Fruit fly (Drosophila melanogaster) whole organism, embryonic: ENCODE results near the gene RpS29.

Experiments
- Awh ChIP-seq: fragments of 200-800 bp; sonication (Bioruptor generic); IDR thresholded peaks from 2 replicates; pipeline ENCODE4, ENCODE4 v1.3.6; 2022; ENCODE audit warnings: missing biosample characterization, missing genetic modification characterization
- CG12219 ChIP-seq: fragments of 200-800 bp; sonication (Bioruptor generic); optimal IDR thresholded peaks from 3 replicates; lab custom pipeline; 2018; ENCODE audit warnings: missing biosample characterization, mild to moderate bottlenecking, missing genetic modification characterization
- CG12299 ChIP-seq: fragments of 200-800 bp; sonication (Bioruptor generic); optimal IDR thresholded peaks from 2 replicates; lab custom pipeline; 2018; ENCODE audit warnings: missing biosample characterization, mild to moderate bottlenecking, missing genetic modification characterization
- CG17802 ChIP-seq: fragments of 200-800 bp; sonication (Bioruptor generic); optimal IDR thresholded peaks from 2 replicates; lab custom pipeline; 2018; ENCODE audit warnings: missing biosample characterization, mild to moderate bottlenecking, missing genetic modification characterization, moderate library complexity
- CG2199 ChIP-seq: fragments of 200-800 bp; sonication (Bioruptor generic); IDR thresholded peaks from 3 replicates; pipeline ENCODE4 v1.3.6; 2022; ENCODE audit warnings: missing biosample characterization, missing genetic modification characterization
- CG4404 ChIP-seq: fragments of 200-800 bp; sonication (Bioruptor generic); IDR thresholded peaks from 2 replicates; pipeline ENCODE4 v1.3.6; 2022; ENCODE audit warnings: missing biosample characterization, missing genetic modification characterization
- CG4424 ChIP-seq: fragments of 200-800 bp; sonication (Bioruptor generic); optimal IDR thresholded peaks from 3 replicates; lab custom pipeline; 2016; ENCODE audit warnings: missing biosample characterization, missing genetic modification characterization
- CG6654 ChIP-seq: fragments of 200-800 bp; sonication (Bioruptor generic); optimal IDR thresholded peaks from 2 replicates; lab custom pipeline; 2017; ENCODE audit warnings: missing biosample characterization, mild to moderate bottlenecking, missing genetic modification characterization
- CG6689 ChIP-seq: fragments of 200-800 bp; sonication (Bioruptor generic); IDR thresholded peaks from 2 replicates; pipeline ENCODE4 v1.3.6; 2022; ENCODE audit warnings: missing biosample characterization, missing genetic modification characterization
- CG6765 ChIP-seq: fragments of 200-800 bp; sonication (Bioruptor generic); optimal IDR thresholded peaks from 3 replicates; lab custom pipeline; 2017; ENCODE audit warnings: missing biosample characterization, mild to moderate bottlenecking, missing genetic modification characterization
- CG7271 ChIP-seq: fragments of 200-800 bp; sonication (Bioruptor generic); optimal IDR thresholded peaks from 2 replicates; lab custom pipeline; 2018; ENCODE audit warnings: missing biosample characterization, mild to moderate bottlenecking, missing genetic modification characterization, moderate library complexity
- CG7357 ChIP-seq: fragments of 200-800 bp; sonication (Bioruptor generic); IDR thresholded peaks from 3 replicates; pipeline ENCODE4 v1.3.6; 2022; ENCODE audit warnings: missing biosample characterization, missing genetic modification characterization
- CG7786 ChIP-seq: fragments of 200-800 bp; sonication (Bioruptor generic); optimal IDR thresholded peaks from 2 replicates; lab custom pipeline; 2016; ENCODE audit warnings: missing biosample characterization, missing genetic modification characterization
- CG9609 ChIP-seq: fragments of 200-800 bp; sonication (Bioruptor generic); optimal IDR thresholded peaks from 3 replicates; lab custom pipeline; 2016; ENCODE audit warnings: missing biosample characterization, missing genetic modification characterization
- CG9797 ChIP-seq: fragments of 200-800 bp; sonication (Bioruptor generic); optimal IDR thresholded peaks from 3 replicates; lab custom pipeline; 2018; ENCODE audit warnings: missing biosample characterization, mild to moderate bottlenecking, missing genetic modification characterization
- D19A ChIP-seq: fragments of 200-800 bp; optimal IDR thresholded peaks from 3 replicates; lab custom pipeline; 2019; ENCODE audit warnings: missing biosample characterization, mild to moderate bottlenecking, missing genetic modification characterization, moderate library complexity
- Doc2 ChIP-seq: fragments of 200-800 bp; sonication (Bioruptor generic); IDR thresholded peaks from 2 replicates; pipeline ENCODE4 v1.3.6; 2022; ENCODE audit warnings: missing biosample characterization, missing genetic modification characterization
- Doc3 ChIP-seq: fragments of 200-800 bp; sonication (Bioruptor generic); IDR thresholded peaks from 3 replicates; pipeline ENCODE4 v1.3.6; 2022; ENCODE audit warnings: missing biosample characterization, missing genetic modification characterization; ENCODE audit not compliant: partially characterized antibody
- E2f1 ChIP-seq: fragments of 200-800 bp; sonication (Bioruptor generic); IDR thresholded peaks from 2 replicates; pipeline ENCODE4 v1.3.6; 2022; ENCODE audit warnings: missing biosample characterization, missing genetic modification characterization
- ERR ChIP-seq: fragments of 200-800 bp; sonication (Bioruptor generic); optimal IDR thresholded peaks from 2 replicates; lab custom pipeline; 2016; ENCODE audit warnings: missing biosample characterization, missing genetic modification characterization
- Fer1 ChIP-seq: fragments of 200-800 bp; sonication (Bioruptor generic); optimal IDR thresholded peaks from 2 replicates; lab custom pipeline; 2017; ENCODE audit warnings: missing biosample characterization, mild to moderate bottlenecking, missing genetic modification characterization
- HLHmδ ChIP-seq: fragments of 200-800 bp; sonication (Bioruptor generic); optimal IDR thresholded peaks from 2 replicates; lab custom pipeline; 2018; ENCODE audit warnings: missing biosample characterization, mild to moderate bottlenecking, missing genetic modification characterization, moderate library complexity
- HmgZ ChIP-seq: fragments of 200-800 bp; sonication (Bioruptor generic); optimal IDR thresholded peaks from 2 replicates; lab custom pipeline; 2018; ENCODE audit warnings: missing biosample characterization, mild to moderate bottlenecking, missing genetic modification characterization
- Hr51 ChIP-seq, 2 experiments: fragments of 200-800 bp; sonication (Bioruptor generic); optimal IDR thresholded peaks; 2 replicates in 1 of 2; 3 replicates in 1 of 2; lab custom pipeline; 2016 to 2018; ENCODE audit warnings: missing biosample characterization in 2 of 2, missing genetic modification characterization in 2 of 2, mild to moderate bottlenecking in 1 of 2, moderate library complexity in 1 of 2
- Jarid2 ChIP-seq: fragments of 200-800 bp; sonication (Bioruptor generic); optimal IDR thresholded peaks from 3 replicates; lab custom pipeline; 2017; ENCODE audit warnings: mild to moderate bottlenecking, missing biosample characterization, missing genetic modification reagents, missing genetic modification characterization
- MBD-R2 ChIP-seq: fragments of 200-800 bp; sonication (Bioruptor generic); IDR thresholded peaks from 2 replicates; pipeline ENCODE4 v1.3.6; 2022; ENCODE audit warnings: missing biosample characterization, missing genetic modification characterization
- Rfx ChIP-seq: fragments of 200-800 bp; sonication (Bioruptor generic); IDR thresholded peaks from 2 replicates; pipeline ENCODE4 v1.3.6; 2022; ENCODE audit warnings: missing biosample characterization, missing genetic modification characterization
- TFAM ChIP-seq: fragments of 200-800 bp; sonication (Bioruptor generic); optimal IDR thresholded peaks from 2 replicates; lab custom pipeline; 2017; ENCODE audit warnings: missing biosample characterization, missing genetic modification characterization, inconsistent platforms
- aop ChIP-seq: fragments of 200-800 bp; sonication (Bioruptor generic); IDR thresholded peaks from 2 replicates; pipeline ENCODE4 v1.3.6; 2022; ENCODE audit warnings: missing biosample characterization, missing genetic modification characterization
- ara ChIP-seq: fragments of 200-800 bp; sonication (Bioruptor generic); IDR thresholded peaks from 2 replicates; pipeline ENCODE4 v1.3.6; 2022; ENCODE audit warnings: missing biosample characterization, missing genetic modification characterization
- br ChIP-seq: fragments of >200 bp; optimal IDR thresholded peaks from 2 replicates; lab custom pipeline; 2017
- caup ChIP-seq: fragments of 200-800 bp; sonication (Bioruptor generic); optimal IDR thresholded peaks from 3 replicates; lab custom pipeline; 2017; ENCODE audit warnings: missing biosample characterization, mild to moderate bottlenecking, missing genetic modification characterization, moderate library complexity; ENCODE audit not compliant: severe bottlenecking
- croc ChIP-seq: fragments of 200-800 bp; sonication (Bioruptor generic); conservative IDR thresholded peaks from 3 replicates; pipeline ENCODE4 v1.3.6; 2022; ENCODE audit warnings: missing biosample characterization, missing genetic modification characterization
- danr ChIP-seq: fragments of 200-800 bp; sonication (Bioruptor generic); IDR thresholded peaks from 2 replicates; pipeline ENCODE4 v1.3.6; 2022; ENCODE audit warnings: missing biosample characterization, missing genetic modification characterization
- esg ChIP-seq: fragments of 200-800 bp; sonication (Bioruptor generic); conservative IDR thresholded peaks from 2 replicates; pipeline ENCODE4 v1.3.6; 2022; ENCODE audit warnings: missing biosample characterization, missing genetic modification characterization
- gce ChIP-seq: fragments of 200-800 bp; sonication (Bioruptor generic); IDR thresholded peaks from 3 replicates; pipeline ENCODE4 v1.3.6; 2022; ENCODE audit warnings: missing biosample characterization, missing genetic modification characterization
- gcm2 ChIP-seq: fragments of 200-800 bp; sonication (Bioruptor generic); optimal IDR thresholded peaks from 2 replicates; lab custom pipeline; 2016; ENCODE audit warnings: missing biosample characterization, missing genetic modification characterization
- kay ChIP-seq: fragments of 200-800 bp; sonication (Bioruptor generic); optimal IDR thresholded peaks from 2 replicates; lab custom pipeline; 2016; ENCODE audit warnings: missing biosample characterization, missing genetic modification characterization
- lab ChIP-seq: fragments of 200-800 bp; sonication (Bioruptor generic); optimal IDR thresholded peaks from 3 replicates; lab custom pipeline; 2017; ENCODE audit warnings: missing biosample characterization, missing genetic modification characterization, mild to moderate bottlenecking, moderate library complexity, missing genetic modification reagents
- mld ChIP-seq: fragments of 200-800 bp; sonication (Bioruptor generic); IDR thresholded peaks from 3 replicates; pipeline ENCODE4 v1.3.6; 2022; ENCODE audit warnings: missing biosample characterization, missing genetic modification characterization; ENCODE audit not compliant: partially characterized antibody
- org-1 ChIP-seq: fragments of 200-800 bp; sonication (Bioruptor generic); optimal IDR thresholded peaks from 2 replicates; lab custom pipeline; 2017; ENCODE audit warnings: missing biosample characterization, missing genetic modification characterization
- p53 ChIP-seq: fragments of 200-800 bp; sonication (Bioruptor generic); optimal IDR thresholded peaks from 2 replicates; lab custom pipeline; 2016; ENCODE audit warnings: missing biosample characterization, missing genetic modification characterization
- pan ChIP-seq, 4 experiments: fragments of >200 bp in 3 of 4; fragments of 200-800 bp in 1 of 4; sonication (Bioruptor generic) in 1 of 4; optimal IDR thresholded peaks in 3 of 4; IDR thresholded peaks in 1 of 4; 2 replicates each; pipeline versions ENCODE4 v1.3.6 to Lab custom; 2017 to 2022; ENCODE audit warnings: missing biosample characterization in 2 of 4, missing genetic modification characterization in 2 of 4, mixed read lengths in 1 of 4
- sd ChIP-seq: fragments of 200-800 bp; sonication (Bioruptor generic); optimal IDR thresholded peaks from 3 replicates; lab custom pipeline; 2018; ENCODE audit warnings: missing biosample characterization, mild to moderate bottlenecking, missing genetic modification characterization, moderate library complexity
- sim ChIP-seq: fragments of 200-800 bp; sonication (Bioruptor generic); IDR thresholded peaks from 2 replicates; pipeline ENCODE4 v1.3.6; 2022; ENCODE audit warnings: missing biosample characterization, missing genetic modification characterization
- sima ChIP-seq: fragments of 200-800 bp; sonication (Bioruptor generic); optimal IDR thresholded peaks from 2 replicates; lab custom pipeline; 2016; ENCODE audit warnings: missing biosample characterization, missing genetic modification characterization
- sisA ChIP-seq: fragments of 200-800 bp; sonication (Bioruptor generic); IDR thresholded peaks from 2 replicates; pipeline ENCODE4 v1.3.6; 2022; ENCODE audit warnings: missing biosample characterization, missing genetic modification characterization
- slp2 ChIP-seq: fragments of 200-800 bp; sonication (Bioruptor generic); optimal IDR thresholded peaks from 2 replicates; lab custom pipeline; 2016; ENCODE audit warnings: missing biosample characterization, missing genetic modification characterization
- sna ChIP-seq: fragments of 200-800 bp; sonication (Bioruptor generic); IDR thresholded peaks from 2 replicates; pipeline ENCODE4 v1.3.6; 2022; ENCODE audit warnings: missing biosample characterization, missing genetic modification characterization; ENCODE audit not compliant: partially characterized antibody
- yki ChIP-seq: fragments of >200 bp; optimal IDR thresholded peaks from 3 replicates; lab custom pipeline; 2018

RpS29 gene

DNA sequence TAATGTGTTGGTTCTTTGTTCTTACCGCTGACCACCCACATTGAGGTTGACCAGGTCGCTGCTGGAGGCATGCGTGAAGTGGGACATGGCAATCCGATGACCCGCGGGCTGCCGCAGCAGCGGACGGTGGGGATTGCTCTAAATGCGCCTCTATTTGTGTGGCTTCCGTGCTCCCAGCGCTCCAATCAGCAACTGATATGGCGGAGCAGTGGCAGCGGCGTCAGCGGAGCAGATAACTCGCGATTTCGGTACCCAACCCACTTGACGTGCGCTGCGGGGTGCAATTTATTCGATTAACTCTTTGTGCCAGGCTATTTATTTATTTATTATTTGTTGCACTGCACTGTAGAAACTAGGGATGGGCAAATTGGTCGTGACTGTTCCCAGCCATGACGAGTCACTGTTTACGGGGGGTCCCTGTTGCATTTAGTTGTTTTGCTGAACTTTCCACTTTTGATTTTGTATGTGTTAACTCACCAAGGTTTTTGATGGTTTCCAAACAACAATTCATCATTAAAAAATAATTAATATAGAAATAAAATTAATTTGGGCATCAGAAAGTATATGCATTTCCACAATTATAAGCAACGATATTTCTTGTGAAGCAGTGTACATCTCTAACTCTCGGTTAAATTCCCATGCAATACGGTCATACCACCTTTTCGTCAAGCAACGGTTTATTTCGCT is 22.9 kb downstream of the RpS29 start, which contains the start of the genes CG9467 and CG8526 (continued):
- no peak for TF ChIP-seq Hr51 (GFP tag; optimal IDR thresholded peaks at IDR 0.05; lab: Kevin White, UChicago)
- no peak for TF ChIP-seq CG7271 (tag; lab: Kevin White, UChicago)
- TF ChIP-seq Doc2 (GFP tag; lab: Robert Waterston, UW): no peak
- TF ChIP-seq HmgZ: peak; percentile 51
- no peak for TF ChIP-seq yki (lab: Kevin White, UChicago)
- TF ChIP-seq org-1 (GFP tag; lab: Kevin White, UChicago): no peak
- TF ChIP-seq Fer1: peak; percentile 53
- TF ChIP-seq CG12219 (GFP tag; lab: Kevin White, UChicago): no peak
- TF ChIP-seq CG6654 (GFP tag; lab: Kevin White, UChicago): no peak
- no peak for TF ChIP-seq CG7786 (GFP tag; lab: Kevin White, UChicago)
- TF ChIP-seq p53 (GFP tag; lab: Kevin White, UChicago): no peak
- no peak for TF ChIP-seq sd (tag; lab: Kevin White, UChicago)
- TF ChIP-seq pan (optimal IDR thresholded peaks at IDR 0.05; lab: Kevin White, UChicago): no peak
- TF ChIP-seq pan (GFP tag; optimal IDR thresholded peaks at IDR 0.05 in 1 of 2, IDR thresholded peaks at IDR 0.05 in 1 of 2): peak in 1 of 2 experiments; percentile 34
- TF ChIP-seq Doc3 (GFP tag; lab: Robert Waterston, UW): peak; percentile 74
- TF ChIP-seq ara: 0 out of 2 replicates have a peak, but pooled peaks have one; percentile 35
- no peak for TF ChIP-seq Jarid2 (GFP tag; lab: Kevin White, UChicago)
- TF ChIP-seq Rfx (GFP tag; lab: Robert Waterston, UW): peak; percentile 68; the same call in 1 of the 2 replicates
- peak; percentile 58; the same call in 1 of the 2 replicates for TF ChIP-seq sisA (GFP tag; lab: Robert Waterston, UW)
- no peak for TF ChIP-seq lab (GFP tag; lab: Kevin White, UChicago)
- no peak for TF ChIP-seq Awh
- peak; percentile 76 for TF ChIP-seq CG4424 (GFP tag; lab: Kevin White, UChicago)
- no peak for TF ChIP-seq kay (GFP tag; lab: Kevin White, UChicago)
- no peak for TF ChIP-seq br (lab: Kevin White, UChicago)
- no peak for TF ChIP-seq HLHmδ (GFP tag; lab: Kevin White, UChicago)
- TF ChIP-seq gce (GFP tag; lab: Robert Waterston, UW): no peak
- TF ChIP-seq CG17802 (tag; lab: Kevin White, UChicago): no peak
- TF ChIP-seq mld (GFP tag; lab: Robert Waterston, UW): peak; percentile 23; the same call in 1 of the 3 replicates
- TF ChIP-seq CG6765 (GFP tag; lab: Kevin White, UChicago): peak; percentile 2
- TF ChIP-seq CG9609 (GFP tag; lab: Kevin White, UChicago): no peak
- TF ChIP-seq ERR (GFP tag; lab: Kevin White, UChicago): no peak
- peak; percentile 57 for TF ChIP-seq MBD-R2 (GFP tag; lab: Robert Waterston, UW)
- TF ChIP-seq gcm2 (GFP tag; lab: Kevin White, UChicago): no peak
- TF ChIP-seq E2f1 (GFP tag; lab: Robert Waterston, UW): peak; percentile 38; the same call in 1 of the 2 replicates
- no peak for TF ChIP-seq sima
- TF ChIP-seq CG2199: no peak
- TF ChIP-seq caup (GFP tag; lab: Kevin White, UChicago): peak; percentile 49
- no peak for TF ChIP-seq D19A (tag; lab: Kevin White, UChicago)
- TF ChIP-seq CG7357 (GFP tag; lab: Robert Waterston, UW): peak; percentile 50; the same call in 1 of the 3 replicates
- no peak for TF ChIP-seq TFAM (GFP tag; lab: Kevin White, UChicago)
- TF ChIP-seq CG4404: peak; percentile 68
- no peak for TF ChIP-seq danr
- TF ChIP-seq CG12299 (tag; lab: Kevin White, UChicago): no peak
- peak; percentile 46; the same call in 1 of the 2 replicates for TF ChIP-seq esg (GFP tag; lab: Robert Waterston, UW)
- TF ChIP-seq slp2 (GFP tag; lab: Kevin White, UChicago): no peak
- 0 out of 2 replicates have a peak, but pooled peaks have one; percentile 29 for TF ChIP-seq sna (GFP tag; lab: Robert Waterston, UW)
- TF ChIP-seq CG9797 (GFP tag; lab: Kevin White, UChicago): peak; percentile 85
- TF ChIP-seq CG6689: peak; percentile 39; the same call in 1 of the 2 replicates
- peak; percentile 52; the same call in 2 of the 3 replicates for TF ChIP-seq croc (GFP tag; lab: Robert Waterston, UW)
- TF ChIP-seq sim: no peak
- no peak for TF ChIP-seq aop (GFP tag; lab: Robert Waterston, UW)
